Worm (Caenorhabditis elegans): ENCODE results near the gene nstp-3.

DNA sequence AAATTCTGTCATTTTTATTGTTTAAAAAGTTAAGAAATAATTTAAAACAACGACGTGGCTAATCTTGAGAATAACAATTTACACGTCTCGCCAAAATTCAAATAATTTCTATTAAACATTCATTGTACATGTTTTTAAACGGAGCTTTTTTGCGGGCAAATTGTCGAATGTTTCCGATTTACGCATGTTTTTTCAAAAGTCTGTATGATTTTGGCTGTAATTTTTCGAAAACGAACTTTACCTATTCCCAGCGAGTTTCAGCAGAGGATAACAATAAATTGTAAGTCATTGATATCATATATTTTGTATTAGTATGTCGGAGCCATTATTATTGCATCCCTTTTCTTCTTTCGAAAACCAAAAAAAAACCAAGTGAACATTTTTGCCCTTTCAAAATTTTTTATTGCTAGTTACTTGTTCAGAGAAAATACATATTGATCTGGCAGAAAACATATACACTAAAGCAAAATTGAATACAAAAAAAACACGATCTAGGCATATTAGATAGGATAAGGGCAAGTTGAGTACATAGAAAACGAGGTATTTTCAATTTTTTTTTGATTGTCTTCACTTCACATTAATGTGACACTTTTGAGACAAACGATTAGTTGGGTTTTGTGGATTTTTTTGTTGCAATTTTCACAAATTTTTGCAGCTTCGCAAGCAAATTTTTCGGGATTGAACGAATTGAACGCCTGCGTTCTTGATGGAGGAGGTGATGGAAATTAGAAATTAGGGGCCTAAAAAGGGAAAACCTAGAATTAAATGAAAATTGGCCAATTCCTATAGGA, 40.7 kb upstream of the nstp-3 start, which contains the start of gene F26F12.2:
- peak; percentile 77 for TF ChIP-seq ama-1 (optimal IDR thresholded peaks at IDR 0.05)
- TF ChIP-seq nhr-12 (tag; optimal IDR thresholded peaks at IDR 0.05): no peak
- TF ChIP-seq unc-39 (tag; optimal IDR thresholded peaks at IDR 0.05): no peak
- no peak for TF ChIP-seq elt-1 (tag; optimal IDR thresholded peaks at IDR 0.05)
- TF ChIP-seq lin-13 (GFP tag; optimal IDR thresholded peaks at IDR 0.05): no peak
- TF ChIP-seq dmd-4 (tag; optimal IDR thresholded peaks at IDR 0.05): no peak
- TF ChIP-seq ceh-82 (tag; optimal IDR thresholded peaks at IDR 0.05): no peak
- TF ChIP-seq ztf-11 (tag; optimal IDR thresholded peaks at IDR 0.05): no peak
- TF ChIP-seq F13H6.1 (tag; optimal IDR thresholded peaks at IDR 0.05): no peak
- TF ChIP-seq ZK546.5 (tag; optimal IDR thresholded peaks at IDR 0.05): no peak
- TF ChIP-seq Y55F3AM.14 (GFP tag; optimal IDR thresholded peaks at IDR 0.05): no peak
- TF ChIP-seq fos-1 (tag; optimal IDR thresholded peaks at IDR 0.05): no peak

Measured in whole organism, L2 larva.